Worm (Caenorhabditis elegans): Measurements from ENCODE around the gene F01E11.18.

The F01E11.18 gene

DNA sequence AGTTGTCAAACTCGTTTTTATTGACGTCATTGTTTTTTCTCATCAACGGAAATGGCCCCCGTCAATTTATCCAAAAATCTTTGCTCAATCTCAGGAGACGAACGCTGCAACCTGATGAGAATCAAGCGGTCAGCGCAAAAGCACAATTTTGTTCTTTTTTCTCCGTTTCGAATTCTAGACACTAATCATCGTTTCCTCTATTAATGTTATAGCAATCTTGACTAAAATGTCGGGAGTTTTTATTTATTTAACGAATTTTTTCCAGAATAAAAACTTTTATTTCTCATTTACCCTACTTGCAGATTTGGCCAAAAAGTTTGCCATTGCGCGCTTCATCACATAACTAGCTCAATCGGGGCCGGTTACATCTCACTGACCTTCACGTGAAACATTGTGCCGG, at the start of gene F01E11.18:
F01E11.18 (plus strand) TSS at position 301 of the 400 bp plus-strand sequence.
- TF ChIP-seq unc-62 (GFP tag; optimal IDR thresholded peaks at IDR 0.05): no peak

- no peak for TF ChIP-seq unc-62 (GFP tag; optimal IDR thresholded peaks at IDR 0.05)
Measured at ce11 chrX:6939917-6940316, 49.5 kb upstream of the F01E11.18 start, which contains the start of gene C16E9.1. C16E9.1 (plus strand) TSS chrX:6940217.

DNA sequence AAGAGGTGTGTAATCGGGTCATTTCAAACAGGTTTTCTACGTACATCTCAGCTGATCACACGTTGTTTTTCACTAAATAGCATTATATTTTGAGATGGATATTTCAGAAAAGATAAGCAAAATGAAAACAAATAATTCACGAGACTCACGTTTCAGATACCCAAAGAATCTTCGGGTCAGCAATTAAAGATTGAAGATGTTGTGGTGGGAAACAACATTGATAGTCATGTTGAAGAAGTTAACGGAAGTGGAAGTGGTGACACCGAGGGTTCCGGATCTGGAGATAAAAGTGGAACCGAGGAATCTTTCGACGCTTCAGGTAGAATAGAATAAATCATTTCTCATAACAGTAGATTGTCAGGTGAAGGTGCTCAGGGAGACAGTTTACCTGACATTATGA, 48.7 kb upstream of the F01E11.18 start:
- no peak for TF ChIP-seq unc-62 (GFP tag; optimal IDR thresholded peaks at IDR 0.05)

DNA sequence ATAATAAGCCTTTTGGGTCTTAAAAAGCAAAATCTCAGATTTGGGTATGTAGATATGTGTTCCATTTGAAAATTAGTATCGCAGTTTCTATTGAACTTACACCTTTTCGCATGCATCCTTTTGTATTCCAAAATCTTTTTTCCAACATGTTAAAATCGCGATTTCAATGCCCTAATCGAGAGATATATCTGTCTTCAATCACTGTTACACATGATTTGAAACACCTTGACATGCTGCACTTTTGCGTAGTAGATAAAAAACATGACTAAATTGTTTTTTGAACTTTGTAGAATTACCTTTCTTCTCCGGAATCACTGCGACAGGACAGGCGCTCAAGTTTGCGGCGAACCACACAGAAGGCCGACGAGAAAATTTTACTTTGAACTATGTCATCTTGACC, 47.7 kb upstream of the F01E11.18 start:
- TF ChIP-seq unc-62 (GFP tag; optimal IDR thresholded peaks at IDR 0.05): no peak

- no peak for TF ChIP-seq unc-62 (GFP tag; optimal IDR thresholded peaks at IDR 0.05)
Measured at ce11 chrX:6946789-6947188, 42.7 kb upstream of the F01E11.18 start.

DNA sequence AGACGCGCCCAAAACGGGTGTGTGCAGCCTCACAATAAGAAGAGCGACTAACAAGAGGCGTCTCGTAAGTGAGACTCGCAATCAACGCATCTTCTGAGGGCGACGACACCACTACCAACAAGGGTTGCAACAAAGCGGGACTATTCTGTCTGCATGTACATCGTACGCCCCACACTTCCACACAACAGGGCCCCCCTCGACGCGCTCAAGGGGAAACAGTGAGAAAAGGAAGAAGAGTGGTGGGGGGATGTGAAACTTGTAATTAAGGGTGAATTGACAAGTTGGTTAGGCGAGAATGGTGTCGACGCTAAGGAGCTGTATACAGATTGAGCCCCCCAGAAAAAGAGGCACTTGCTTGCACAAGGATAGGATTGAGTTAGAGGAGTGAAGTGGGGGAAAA, 36.1 kb upstream of the F01E11.18 start:
- TF ChIP-seq unc-62 (GFP tag; optimal IDR thresholded peaks at IDR 0.05): no peak

ce11 chrX:6956299-6956698, 33.1 kb upstream of the F01E11.18 start, which contains the start of gene inx-1:
inx-1 (minus strand) TSS chrX:6956399.
- no peak for TF ChIP-seq unc-62 (GFP tag; optimal IDR thresholded peaks at IDR 0.05)

DNA sequence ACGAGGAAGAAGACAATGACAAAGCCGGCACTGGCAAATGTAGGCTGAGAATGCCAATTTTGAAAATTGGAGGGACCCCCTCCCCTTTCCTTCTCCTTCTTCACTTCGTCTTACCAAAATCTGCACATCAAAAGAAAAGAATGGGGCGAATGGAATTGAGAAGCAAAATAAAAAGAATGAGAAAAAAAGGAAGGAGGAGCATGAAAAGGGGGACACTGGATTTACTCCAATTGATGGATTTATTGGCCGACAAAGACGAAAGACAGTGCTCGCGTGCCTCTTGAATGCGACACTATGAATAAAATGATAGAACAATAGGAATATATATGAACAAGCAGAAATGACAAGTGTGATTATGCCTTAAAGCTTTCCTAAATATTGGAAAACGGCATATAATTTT, 30.5 kb upstream of the F01E11.18 start:
- TF ChIP-seq unc-62 (GFP tag; optimal IDR thresholded peaks at IDR 0.05): no peak

DNA sequence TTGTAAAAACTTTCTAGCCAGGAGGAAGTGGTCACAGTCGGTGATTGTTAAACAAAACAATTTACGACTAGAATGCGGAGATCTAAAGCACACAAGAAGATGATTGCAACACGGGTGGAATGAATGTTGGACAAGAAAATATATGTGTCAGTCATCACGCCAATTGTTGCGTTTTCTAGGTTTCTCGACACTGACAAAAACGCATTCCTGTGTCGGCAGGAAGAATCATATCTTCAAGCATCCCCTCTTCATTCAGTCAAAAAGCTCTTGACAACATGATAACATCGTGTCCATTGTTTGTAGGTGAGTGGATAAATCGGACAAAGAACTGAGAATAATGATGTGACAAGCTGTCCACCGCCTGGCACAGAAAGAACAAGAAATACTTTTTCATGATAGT, 29.9 kb upstream of the F01E11.18 start:
- TF ChIP-seq unc-62 (GFP tag; optimal IDR thresholded peaks at IDR 0.05): no peak

ce11 chrX:6962347-6962746, 27.1 kb upstream of the F01E11.18 start:
- no peak for TF ChIP-seq unc-62 (GFP tag; optimal IDR thresholded peaks at IDR 0.05)

DNA sequence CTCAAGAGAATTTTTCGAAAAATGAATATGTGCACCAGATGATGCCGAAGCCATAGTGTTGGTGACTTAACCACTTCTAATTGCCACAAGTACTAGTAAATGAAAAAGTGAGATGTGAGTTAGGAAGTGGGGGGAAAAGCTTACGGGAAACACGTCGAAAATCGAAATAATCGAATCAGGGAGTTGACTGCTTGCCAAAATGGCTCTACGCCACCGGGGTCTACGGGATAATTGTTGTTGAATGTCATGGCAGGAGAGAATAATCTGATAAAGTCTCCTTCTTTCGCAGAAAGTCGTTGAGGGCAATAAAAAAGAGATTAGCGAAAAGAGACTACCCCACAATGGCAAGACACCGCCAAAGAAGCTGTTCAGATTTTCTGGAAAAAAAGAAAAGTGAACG, 25.6 kb upstream of the F01E11.18 start:
- no peak for TF ChIP-seq unc-62 (GFP tag; optimal IDR thresholded peaks at IDR 0.05)

DNA sequence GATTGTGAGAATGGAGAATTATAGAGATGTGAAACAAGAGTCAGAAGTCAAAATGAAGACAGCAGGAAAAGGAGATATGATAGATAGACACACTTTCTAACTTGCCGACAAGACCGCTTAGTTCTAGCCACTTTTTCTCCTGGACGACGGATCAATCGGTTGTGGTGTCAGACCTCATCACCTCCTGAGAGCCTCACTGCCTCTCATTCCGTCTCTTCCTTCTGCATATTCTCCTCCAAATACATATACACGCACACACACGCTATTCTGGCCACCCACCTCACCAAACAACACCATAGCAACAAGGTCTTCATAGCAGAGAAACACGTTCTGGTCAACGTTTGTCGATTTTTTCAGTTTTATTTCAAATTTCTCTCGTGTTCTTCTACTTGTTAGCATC, 22.4 kb upstream of the F01E11.18 start, which contains the start of gene F01E11.3:
F01E11.3 (plus strand) TSS at position 301 of the 400 bp plus-strand sequence.
- TF ChIP-seq unc-62 (GFP tag; optimal IDR thresholded peaks at IDR 0.05): no peak

- no peak for TF ChIP-seq unc-62 (GFP tag; optimal IDR thresholded peaks at IDR 0.05)
Measured at ce11 chrX:6968553-6968952, 20.9 kb upstream of the F01E11.18 start.

DNA sequence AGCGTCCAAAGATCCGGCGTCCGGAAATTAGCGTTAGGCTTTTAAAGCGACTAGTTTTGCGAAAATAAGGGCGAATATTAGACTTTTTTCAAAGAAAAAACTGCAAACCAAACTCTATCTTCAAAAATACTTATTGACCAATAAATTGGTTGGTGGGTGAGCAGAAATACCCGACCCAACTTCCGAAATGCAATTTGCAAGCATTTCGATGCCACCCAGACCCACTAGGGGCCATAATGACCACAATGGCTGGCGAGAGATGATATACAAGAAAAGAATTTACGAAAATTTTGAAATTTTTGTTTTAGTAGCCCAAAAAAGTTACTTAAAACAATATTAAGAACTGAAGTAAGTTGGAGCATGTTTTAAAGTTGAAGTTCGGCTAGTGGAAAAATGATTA, 19.3 kb upstream of the F01E11.18 start:
- no peak for TF ChIP-seq unc-62 (GFP tag; optimal IDR thresholded peaks at IDR 0.05)

DNA sequence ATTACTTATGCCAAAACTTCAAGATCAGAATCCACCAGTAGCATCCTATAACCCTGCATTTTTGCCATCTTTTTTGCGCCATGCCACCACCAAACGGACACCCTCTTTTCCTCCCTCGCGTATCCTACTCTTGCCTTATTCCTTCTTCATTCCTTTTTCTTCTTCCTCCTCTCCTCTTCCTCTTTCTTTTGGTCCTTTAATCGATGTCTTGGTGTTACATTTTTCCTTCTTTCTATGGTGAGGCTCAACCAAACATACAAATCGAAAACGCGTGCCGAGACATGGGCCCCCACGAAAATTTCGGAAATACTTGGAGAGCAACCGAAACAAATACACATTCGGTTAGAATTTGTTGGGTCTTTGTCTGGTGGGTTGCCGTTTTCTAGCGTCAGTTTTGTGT, 18.1 kb upstream of the F01E11.18 start:
- no peak for TF ChIP-seq unc-62 (GFP tag; optimal IDR thresholded peaks at IDR 0.05)

- TF ChIP-seq unc-62 (GFP tag; optimal IDR thresholded peaks at IDR 0.05): no peak
Measured at ce11 chrX:6988212-6988611, 1.2 kb upstream of the F01E11.18 start.

DNA sequence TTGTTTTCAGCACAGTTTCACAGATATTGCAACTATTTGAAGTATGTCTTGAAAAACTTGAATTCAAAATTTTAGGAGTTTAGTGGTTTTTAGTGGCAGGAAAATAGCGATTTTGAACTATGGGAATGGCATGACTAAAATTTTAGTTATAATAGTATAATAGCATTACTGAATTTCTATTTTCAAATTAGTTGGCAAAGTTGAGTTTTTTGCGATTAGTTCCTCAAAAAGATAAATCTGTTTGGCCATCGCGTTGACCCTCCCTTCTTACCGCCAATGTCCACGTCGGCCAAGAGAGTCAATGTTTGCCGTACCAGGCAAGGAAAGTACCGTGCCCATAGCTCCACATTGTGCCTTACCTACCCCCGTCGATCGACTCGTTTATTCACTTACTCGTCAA, 2.0 kb downstream of the F01E11.18 start, which contains the start of gene ugt-57:
ugt-57 (plus strand) TSS at position 301 of the 400 bp plus-strand sequence.
- no peak for TF ChIP-seq unc-62 (GFP tag; optimal IDR thresholded peaks at IDR 0.05)

DNA sequence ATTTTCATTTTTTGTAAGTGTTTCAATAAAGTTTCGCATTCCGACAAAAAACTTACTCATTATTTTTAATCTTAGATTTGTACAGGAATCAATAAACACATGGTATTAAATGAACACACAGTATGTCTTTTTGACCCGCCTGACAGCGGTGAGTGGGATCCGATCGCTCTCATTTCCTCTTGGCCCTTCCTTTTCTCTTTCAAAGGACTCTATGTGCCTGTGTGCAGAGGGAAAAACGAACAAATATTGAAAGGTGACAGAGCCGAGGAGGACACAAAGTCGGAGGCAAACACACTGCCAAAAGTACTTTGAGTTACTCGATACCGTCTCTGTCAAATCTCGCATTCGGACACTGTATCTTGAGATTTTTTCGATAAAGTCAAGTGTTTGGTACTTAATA, 7.0 kb downstream of the F01E11.18 start, which contains the start of the genes F01E11.20 and tsp-16:
F01E11.20 (minus strand) TSS at position 101 of the 400 bp plus-strand sequence.
tsp-16 (minus strand) TSS at position 173 of the 400 bp plus-strand sequence.
- no peak for TF ChIP-seq unc-62 (GFP tag; optimal IDR thresholded peaks at IDR 0.05)

All from whole organism, dauer.